Worm (Caenorhabditis elegans) whole organism, mixed stage, embryonic: ENCODE data around the gene inx-3.

Source experiments
- M03D4.4 ChIP-seq: sonication (generic microtip); optimal IDR thresholded peaks from 2 replicates; lab custom pipeline; 2017; ENCODE audit warnings: mild to moderate bottlenecking, missing genetic modification characterization, missing compliant biosample characterization
- bed-3 ChIP-seq: fragments of 200-800 bp; sonication (Bioruptor generic); optimal IDR thresholded peaks from 3 replicates; lab custom pipeline; 2018; ENCODE audit warnings: mild to moderate bottlenecking, missing genetic modification characterization, moderate library complexity, missing compliant biosample characterization
- blmp-1 ChIP-seq: fragments of 150-350 bp; optimal IDR thresholded peaks from 2 replicates; lab custom pipeline; 2014; ENCODE audit warnings: missing biosample characterization, missing genetic modification characterization
- ceh-39 ChIP-seq: fragments of 150-350 bp; optimal IDR thresholded peaks from 2 replicates; lab custom pipeline; 2014; ENCODE audit warnings: missing biosample characterization, missing genetic modification characterization
- ceh-43 ChIP-seq: fragments of 200-800 bp; sonication (Bioruptor generic); optimal IDR thresholded peaks from 2 replicates; lab custom pipeline; 2018; ENCODE audit warnings: mild to moderate bottlenecking, missing genetic modification characterization, moderate library complexity, missing compliant biosample characterization
- ceh-83 ChIP-seq: fragments of 200-800 bp; sonication (Bioruptor generic); optimal IDR thresholded peaks from 2 replicates; lab custom pipeline; 2018; ENCODE audit warnings: mild to moderate bottlenecking, missing genetic modification characterization, missing compliant biosample characterization
- ces-1 ChIP-seq: fragments of 150-350 bp; optimal IDR thresholded peaks from 2 replicates; lab custom pipeline; 2014; ENCODE audit warnings: missing biosample characterization, missing genetic modification reagents, missing genetic modification characterization
- cnd-1 ChIP-seq: fragments of 200-800 bp; sonication (Bioruptor generic); optimal IDR thresholded peaks from 2 replicates; lab custom pipeline; 2018; ENCODE audit warnings: mild to moderate bottlenecking, missing genetic modification characterization, missing compliant biosample characterization
- drap-1 ChIP-seq: fragments of 200-800 bp; sonication (Bioruptor generic); optimal IDR thresholded peaks from 3 replicates; lab custom pipeline; 2018; ENCODE audit warnings: mild to moderate bottlenecking, missing genetic modification characterization, missing compliant biosample characterization
- elt-1 ChIP-seq: sonication (generic microtip); optimal IDR thresholded peaks from 2 replicates; lab custom pipeline; 2017; ENCODE audit warnings: missing genetic modification characterization, mild to moderate bottlenecking, missing compliant biosample characterization, antibody characterized with exemption, moderate library complexity, borderline replicate concordance; ENCODE audit not compliant: insufficient read depth
- elt-3 ChIP-seq: fragments of 150-350 bp; optimal IDR thresholded peaks from 2 replicates; lab custom pipeline; 2014; ENCODE audit warnings: missing biosample characterization, missing genetic modification characterization
- flh-1 ChIP-seq: fragments of 200-800 bp; sonication (Bioruptor generic); optimal IDR thresholded peaks from 2 replicates; lab custom pipeline; 2018; ENCODE audit warnings: mild to moderate bottlenecking, missing genetic modification characterization, moderate library complexity, missing compliant biosample characterization
- ham-2 ChIP-seq: fragments of 200-800 bp; sonication (Bioruptor generic); optimal IDR thresholded peaks from 2 replicates; lab custom pipeline; 2018; ENCODE audit warnings: mild to moderate bottlenecking, missing genetic modification characterization, missing compliant biosample characterization
- hlh-1 ChIP-seq: fragments of 150-350 bp; optimal IDR thresholded peaks from 2 replicates; lab custom pipeline; 2014; ENCODE audit warnings: missing biosample characterization, missing genetic modification reagents, missing genetic modification characterization
- lin-13 ChIP-seq: fragments of 150-350 bp; optimal IDR thresholded peaks from 2 replicates; lab custom pipeline; 2014; ENCODE audit warnings: missing biosample characterization, missing genetic modification characterization
- lin-32 ChIP-seq: fragments of 200-800 bp; sonication (Bioruptor generic); optimal IDR thresholded peaks from 2 replicates; lab custom pipeline; 2018; ENCODE audit warnings: mild to moderate bottlenecking, missing genetic modification characterization, missing compliant biosample characterization
- lsy-2 ChIP-seq: fragments of 150-350 bp; optimal IDR thresholded peaks from 2 replicates; lab custom pipeline; 2014; ENCODE audit warnings: missing biosample characterization, missing genetic modification characterization
- mab-5 ChIP-seq: fragments of 150-350 bp; optimal IDR thresholded peaks from 2 replicates; lab custom pipeline; 2014; ENCODE audit warnings: missing biosample characterization, missing genetic modification characterization
- mep-1 ChIP-seq: fragments of 150-350 bp; optimal IDR thresholded peaks from 2 replicates; lab custom pipeline; 2017; ENCODE audit warnings: missing biosample characterization, missing genetic modification reagents, missing genetic modification characterization, inconsistent platforms
- mls-2 ChIP-seq: sonication (generic microtip); optimal IDR thresholded peaks from 2 replicates; lab custom pipeline; 2016; ENCODE audit warnings: mild to moderate bottlenecking, missing genetic modification characterization, moderate library complexity, missing compliant biosample characterization
- nhr-12 ChIP-seq: fragments of 150-350 bp; optimal IDR thresholded peaks from 2 replicates; lab custom pipeline; 2014; ENCODE audit warnings: missing biosample characterization, missing genetic modification characterization
- nhr-2 ChIP-seq: fragments of 150-350 bp; optimal IDR thresholded peaks from 2 replicates; lab custom pipeline; 2014; ENCODE audit warnings: missing biosample characterization, missing genetic modification characterization
- nhr-237 ChIP-seq: fragments of 150-350 bp; optimal IDR thresholded peaks from 2 replicates; lab custom pipeline; 2014; ENCODE audit warnings: missing biosample characterization, missing genetic modification characterization
- nhr-28 ChIP-seq: fragments of 150-350 bp; optimal IDR thresholded peaks from 2 replicates; lab custom pipeline; 2014; ENCODE audit warnings: missing biosample characterization, missing genetic modification characterization
- nhr-76 ChIP-seq: sonication (generic microtip); optimal IDR thresholded peaks from 2 replicates; lab custom pipeline; 2017; ENCODE audit warnings: missing biosample characterization, missing genetic modification characterization
- pha-4 ChIP-seq: fragments of 150-350 bp; optimal IDR thresholded peaks from 2 replicates; lab custom pipeline; 2018; ENCODE audit warnings: missing biosample characterization, missing genetic modification reagents, missing genetic modification characterization
- sem-2 ChIP-seq: fragments of 200-800 bp; sonication (Bioruptor generic); optimal IDR thresholded peaks from 2 replicates; lab custom pipeline; 2018; ENCODE audit warnings: mild to moderate bottlenecking, missing genetic modification characterization, missing compliant biosample characterization
- snpc-4 ChIP-seq: fragments of 150-350 bp; optimal IDR thresholded peaks from 2 replicates; lab custom pipeline; 2014; ENCODE audit warnings: missing biosample characterization, missing genetic modification characterization
- tbx-8 ChIP-seq: fragments of 200-800 bp; sonication (Bioruptor generic); optimal IDR thresholded peaks from 2 replicates; lab custom pipeline; 2018; ENCODE audit warnings: mild to moderate bottlenecking, missing genetic modification characterization, moderate library complexity, missing compliant biosample characterization
- unc-120 ChIP-seq: sonication (generic microtip); optimal IDR thresholded peaks from 2 replicates; lab custom pipeline; 2017; ENCODE audit warnings: missing genetic modification characterization, missing compliant biosample characterization; ENCODE audit not compliant: poor library complexity, severe bottlenecking
- zip-8 ChIP-seq: fragments of 150-350 bp; optimal IDR thresholded peaks from 2 replicates; lab custom pipeline; 2014; ENCODE audit warnings: missing biosample characterization, missing genetic modification characterization
- ztf-11 ChIP-seq: fragments of 150-350 bp; optimal IDR thresholded peaks from 2 replicates; lab custom pipeline; 2014; ENCODE audit warnings: missing biosample characterization, missing genetic modification characterization

The inx-3 gene

ce11 chrX:5999103-5999554 lies 3.2 kb downstream of the inx-3 start, which contains the start of gene F22F4.9:
TSS of gene F22F4.9 (minus strand) at chrX:5999504.
- TF ChIP-seq pha-4 (tag; lab: Kevin White, UChicago): no peak
- TF ChIP-seq bed-3: no peak
- TF ChIP-seq lin-13 (tag; lab: Kevin White, UChicago): no peak
- no peak for TF ChIP-seq unc-120
- no peak for TF ChIP-seq elt-1 (tag; lab: Kevin White, UChicago)

ce11 chrX:6001432-6001831 lies 5.5 kb downstream of the inx-3 start, which contains the start of gene F22F4.4:
TSS of gene F22F4.4 (minus strand) at chrX:6001532.
- no peak for TF ChIP-seq lin-13 (tag; lab: Kevin White, UChicago)
- no peak for TF ChIP-seq lsy-2 (tag; lab: Kevin White, UChicago)
- no peak for TF ChIP-seq ceh-39
- no peak for TF ChIP-seq lin-32 (GFP tag; lab: Kevin White, UChicago)
- no peak for TF ChIP-seq blmp-1 (tag; lab: Kevin White, UChicago)
- TF ChIP-seq ham-2: no peak
- no peak for TF ChIP-seq ztf-11 (tag; lab: Kevin White, UChicago)
- TF ChIP-seq nhr-12 (tag; lab: Kevin White, UChicago): no peak
- TF ChIP-seq ceh-83 (GFP tag; lab: Kevin White, UChicago): no peak
- TF ChIP-seq mep-1 (tag; lab: Kevin White, UChicago): no peak
- no peak for TF ChIP-seq nhr-28

- TF ChIP-seq lsy-2 (tag; lab: Kevin White, UChicago) (no peak), pha-4 (tag; lab: Kevin White, UChicago) (no peak), zip-8 (no peak), nhr-28 (no peak), tbx-8 (GFP tag; lab: Kevin White, UChicago) (no peak), bed-3 (no peak), sem-2 (GFP tag; lab: Kevin White, UChicago) (no peak), ces-1 (GFP tag; lab: Kevin White, UChicago) (no peak), blmp-1 (tag; lab: Kevin White, UChicago) (no peak), nhr-76 (tag; lab: Kevin White, UChicago) (no peak), elt-3 (tag; lab: Kevin White, UChicago) (no peak), drap-1 (GFP tag; lab: Kevin White, UChicago) (no peak), mab-5 (tag; lab: Kevin White, UChicago) (no peak), elt-1 (tag; lab: Kevin White, UChicago) (no peak), nhr-237 (tag; lab: Kevin White, UChicago) (no peak), unc-120 (no peak), mls-2 (tag; lab: Kevin White, UChicago) (no peak)
Observed at ce11 chrX:6002479-6002878, 6.5 kb downstream of the inx-3 start.

ce11 chrX:6003853-6004252 lies 7.9 kb downstream of the inx-3 start, which contains the start of gene sups-1:
TSS of gene sups-1 (plus strand) at chrX:6004153.
- TF ChIP-seq bed-3 (no peak), ceh-39 (no peak), elt-1 (tag; lab: Kevin White, UChicago) (no peak), nhr-12 (tag; lab: Kevin White, UChicago) (no peak)
- TF ChIP-seq, all 35 proteins: peak for 0

DNA sequence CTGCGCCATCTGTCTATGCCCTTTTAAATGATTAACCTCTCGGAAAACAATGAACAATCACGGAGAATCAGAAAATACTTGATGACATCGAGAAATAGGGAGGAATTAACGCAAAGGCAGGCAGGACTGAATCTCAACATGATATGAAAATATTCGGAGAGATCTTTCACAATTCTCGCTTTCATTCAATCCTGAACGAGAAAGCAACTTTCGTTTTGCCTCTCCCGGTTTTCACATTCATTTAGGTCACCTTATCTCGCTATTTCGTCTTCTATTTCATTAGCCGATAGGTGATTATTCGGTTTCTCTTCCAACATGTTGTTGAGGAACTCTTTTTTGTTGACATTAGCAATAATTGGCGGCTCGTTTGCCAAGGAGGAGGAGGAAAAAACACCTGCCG lies 8.4 kb downstream of the inx-3 start:
- TF ChIP-seq blmp-1 (tag; lab: Kevin White, UChicago) (peak; percentile 60), M03D4.4 (no peak), ceh-39 (no peak), lin-32 (GFP tag; lab: Kevin White, UChicago) (no peak), elt-3 (tag; lab: Kevin White, UChicago) (peak; percentile 17), hlh-1 (no peak), ceh-43 (GFP tag; lab: Kevin White, UChicago) (no peak), nhr-76 (tag; lab: Kevin White, UChicago) (no peak), ces-1 (GFP tag; lab: Kevin White, UChicago) (no peak), ceh-83 (GFP tag; lab: Kevin White, UChicago) (no peak)

- TF ChIP-seq elt-1 (tag; lab: Kevin White, UChicago) (no peak), zip-8 (no peak), cnd-1 (tag; lab: Kevin White, UChicago) (no peak), snpc-4 (no peak), flh-1 (no peak), nhr-2 (tag; lab: Kevin White, UChicago) (no peak)
Observed at ce11 chrX:6010573-6010972, 14.6 kb downstream of the inx-3 start, which contains the start of gene C09B8.3. TSS of gene C09B8.3 (minus strand) at chrX:6010673.
